Worm (Caenorhabditis elegans) whole organism, young adult: Measurements from ENCODE around the gene fbxc-47.

Source experiments
- F39B2.1 ChIP-seq: fragments of 200-800 bp; sonication (Bioruptor generic); IDR thresholded peaks from 2 replicates; pipeline ENCODE4 v1.3.6; 2022; ENCODE audit warnings: missing genetic modification reagents, missing genetic modification characterization, missing compliant biosample characterization
- T07F8.4 ChIP-seq: sonication (generic microtip); optimal IDR thresholded peaks from 2 replicates; lab custom pipeline; 2016; ENCODE audit warnings: mild to moderate bottlenecking, missing genetic modification characterization, moderate library complexity, missing compliant biosample characterization
- Y95B8A.8 ChIP-seq: fragments of 200-800 bp; sonication (Bioruptor generic); IDR thresholded peaks from 2 replicates; pipeline ENCODE4 v1.3.6; 2022; ENCODE audit warnings: missing genetic modification reagents, missing genetic modification characterization, missing compliant biosample characterization
- ama-1 ChIP-seq, 3 experiments: fragments of 150-350 bp in 1 of 3; sonication (generic microtip) in 2 of 3; optimal IDR thresholded peaks; 2 replicates each; lab custom pipeline; 2014 to 2018; ENCODE audit warnings: missing biosample characterization in 2 of 3, missing genetic modification characterization in 2 of 3, missing genetic modification reagents in 2 of 3
- attf-6 ChIP-seq: fragments of 200-800 bp; sonication (Bioruptor generic); IDR thresholded peaks from 2 replicates; pipeline ENCODE4 v1.3.6; 2022; ENCODE audit warnings: missing genetic modification reagents, missing genetic modification characterization, missing compliant biosample characterization
- egrh-3 ChIP-seq: fragments of 200-800 bp; sonication (Bioruptor generic); IDR thresholded peaks from 2 replicates; pipeline ENCODE4 v1.3.6; 2022; ENCODE audit warnings: missing genetic modification reagents, missing genetic modification characterization, missing compliant biosample characterization
- him-1 ChIP-seq: sonication (generic microtip); optimal IDR thresholded peaks from 2 replicates; lab custom pipeline; 2016; ENCODE audit warnings: missing genotype, missing genetic modification reagents, missing genetic modification characterization, missing compliant biosample characterization
- hlh-26 ChIP-seq: fragments of 200-800 bp; sonication (Bioruptor generic); conservative IDR thresholded peaks from 2 replicates; pipeline ENCODE4 v1.3.6; 2022; ENCODE audit warnings: missing genetic modification reagents, missing genetic modification characterization, missing compliant biosample characterization
- hmg-20 ChIP-seq: fragments of 200-800 bp; sonication (Bioruptor generic); IDR thresholded peaks from 2 replicates; pipeline ENCODE4 v1.3.6; 2022; ENCODE audit warnings: missing genetic modification reagents, missing genetic modification characterization, missing compliant biosample characterization
- madf-10 ChIP-seq: sonication (generic microtip); optimal IDR thresholded peaks from 2 replicates; lab custom pipeline; 2016; ENCODE audit warnings: mild to moderate bottlenecking, missing genetic modification characterization, missing compliant biosample characterization
- nfya-1 ChIP-seq: sonication (generic microtip); optimal IDR thresholded peaks from 2 replicates; lab custom pipeline; 2017; ENCODE audit warnings: antibody characterized with exemption, missing compliant biosample characterization, missing genetic modification characterization, borderline replicate concordance; ENCODE audit not compliant: insufficient read depth
- pha-4 ChIP-seq: fragments of 150-350 bp; sonication (generic microtip); optimal IDR thresholded peaks from 2 replicates; lab custom pipeline; 2014; ENCODE audit warnings: missing biosample characterization, missing genetic modification reagents, missing genetic modification characterization
- snpc-4 ChIP-seq, 5 experiments: fragments of 150-350 bp in 1 of 5; sonication (generic microtip) in 4 of 5; optimal IDR thresholded peaks; 2 replicates each; lab custom pipeline; 2014 to 2018; ENCODE audit warnings: missing genetic modification characterization in 5 of 5, missing biosample characterization in 3 of 5, antibody characterized with exemption in 2 of 5, mild to moderate bottlenecking in 2 of 5, missing compliant biosample characterization in 2 of 5, missing genotype in 2 of 5, moderate library complexity in 2 of 5, missing genetic modification reagents in 1 of 5

ce11 chrIV:3815259-3815644 lies 9.9 kb downstream of the fbxc-47 start:
- TF ChIP-seq pha-4 (tag; lab: Kevin White, UChicago) (no peak), him-1 (no peak), hmg-20 (GFP tag; lab: Robert Waterston, UW) (no peak), ama-1 (optimal IDR thresholded peaks at IDR 0.05; lab: Kevin White, UChicago) (no peak), ama-1 (GFP tag; optimal IDR thresholded peaks at IDR 0.05; lab: Kevin White, UChicago) (no peak), madf-10 (tag; lab: Kevin White, UChicago) (no peak), hlh-26 (GFP tag; lab: Robert Waterston, UW) (no peak), egrh-3 (GFP tag; lab: Robert Waterston, UW) (no peak), attf-6 (no peak), nfya-1 (tag; lab: Kevin White, UChicago) (no peak), T07F8.4 (tag; lab: Kevin White, UChicago) (no peak), snpc-4 (GFP tag; optimal IDR thresholded peaks at IDR 0.05; lab: Kevin White, UChicago) (no peak), snpc-4 (tag; optimal IDR thresholded peaks at IDR 0.05; lab: Kevin White, UChicago) (no peak), F39B2.1 (GFP tag; lab: Robert Waterston, UW) (no peak), Y95B8A.8 (GFP tag; lab: Robert Waterston, UW) (no peak)
